Worm (Caenorhabditis elegans) whole organism, L4 larva: ENCODE results near the gene T06D8.10.

Experiments
- R02D3.7 ChIP-seq: fragments of 150-350 bp; sonication (generic microtip); optimal IDR thresholded peaks from 3 replicates; lab custom pipeline; 2014; ENCODE audit warnings: missing biosample characterization, missing genetic modification characterization
- T20F7.1 ChIP-seq: fragments of 200-800 bp; sonication (Bioruptor generic); optimal IDR thresholded peaks from 2 replicates; lab custom pipeline; 2018; ENCODE audit warnings: mild to moderate bottlenecking, missing genetic modification characterization, missing compliant biosample characterization
- T26A8.4 ChIP-seq: fragments of 200-800 bp; sonication (Bioruptor generic); IDR thresholded peaks from 2 replicates; pipeline ENCODE4 v1.3.6; 2022; ENCODE audit warnings: missing genetic modification characterization, missing compliant biosample characterization
- Y105C5A.15 ChIP-seq: fragments of 200-800 bp; sonication (Bioruptor generic); IDR thresholded peaks from 2 replicates; pipeline ENCODE4 v1.3.6; 2022; ENCODE audit warnings: missing genetic modification characterization, missing compliant biosample characterization
- aha-1 ChIP-seq: fragments of 150-350 bp; peaks from one replicate; lab custom pipeline; 2014; ENCODE audit warnings: missing biosample characterization, missing genetic modification characterization
- aly-2 ChIP-seq: sonication (generic microtip); optimal IDR thresholded peaks from 2 replicates; lab custom pipeline; 2018; ENCODE audit warnings: missing biosample characterization, missing genetic modification characterization
- attf-4 ChIP-seq: sonication (generic microtip); optimal IDR thresholded peaks from 3 replicates; lab custom pipeline; 2017; ENCODE audit warnings: missing biosample characterization, missing genetic modification characterization
- ceh-28 ChIP-seq: fragments of 150-350 bp; optimal IDR thresholded peaks from 2 replicates; lab custom pipeline; 2014; ENCODE audit warnings: missing biosample characterization, missing genetic modification reagents, missing genetic modification characterization
- ceh-32 ChIP-seq: sonication (generic microtip); optimal IDR thresholded peaks from 2 replicates; lab custom pipeline; 2016; ENCODE audit warnings: mild to moderate bottlenecking, missing genetic modification characterization, missing compliant biosample characterization; ENCODE audit not compliant: poor library complexity
- ceh-82 ChIP-seq: sonication (generic microtip); optimal IDR thresholded peaks from 2 replicates; lab custom pipeline; 2017; ENCODE audit warnings: missing biosample characterization, missing genetic modification characterization
- cey-2 ChIP-seq: sonication (generic microtip); optimal IDR thresholded peaks from 3 replicates; lab custom pipeline; 2017; ENCODE audit warnings: missing genetic modification characterization, mild to moderate bottlenecking, missing compliant biosample characterization, antibody characterized with exemption, borderline replicate concordance; ENCODE audit not compliant: insufficient read depth
- daf-12 ChIP-seq: fragments of 150-350 bp; optimal IDR thresholded peaks from 2 replicates; lab custom pipeline; 2014; ENCODE audit warnings: missing biosample characterization, missing genetic modification reagents, missing genetic modification characterization
- daf-16 ChIP-seq, 3 experiments: sonication (generic microtip); optimal IDR thresholded peaks; 2 replicates each; lab custom pipeline; 2016 to 2017; ENCODE audit warnings: missing genetic modification characterization in 3 of 3, missing genetic modification reagents in 3 of 3, mild to moderate bottlenecking in 2 of 3, missing compliant biosample characterization in 2 of 3, missing biosample characterization in 1 of 3, moderate library complexity in 1 of 3
- daf-8 ChIP-seq: fragments of 200-800 bp; sonication (Bioruptor generic); IDR thresholded peaks from 2 replicates; pipeline ENCODE4 v1.3.6; 2022; ENCODE audit warnings: missing genetic modification characterization, missing compliant biosample characterization
- dmd-6 ChIP-seq: fragments of 200-800 bp; sonication (Bioruptor generic); IDR thresholded peaks from 2 replicates; pipeline ENCODE4 v1.3.6; 2022; ENCODE audit warnings: missing genetic modification reagents, missing genetic modification characterization, missing compliant biosample characterization
- dmd-8 ChIP-seq: fragments of 200-800 bp; sonication (Bioruptor generic); IDR thresholded peaks from 2 replicates; pipeline ENCODE4 v1.3.6; 2022; ENCODE audit warnings: missing genetic modification characterization, missing compliant biosample characterization
- dpl-1 ChIP-seq: fragments of 150-350 bp; optimal IDR thresholded peaks from 2 replicates; lab custom pipeline; 2014; ENCODE audit warnings: missing biosample characterization, missing genetic modification reagents, missing genetic modification characterization
- egl-27 ChIP-seq: sonication (generic microtip); optimal IDR thresholded peaks from 3 replicates; lab custom pipeline; 2017; ENCODE audit warnings: missing biosample characterization, missing genetic modification reagents, missing genetic modification characterization
- egl-43 ChIP-seq: fragments of 200-800 bp; sonication (Bioruptor generic); IDR thresholded peaks from 2 replicates; pipeline ENCODE4 v1.3.6; 2022; ENCODE audit warnings: missing genetic modification reagents, missing genetic modification characterization, missing compliant biosample characterization
- hlh-11 ChIP-seq: fragments of 200-800 bp; sonication (Bioruptor generic); optimal IDR thresholded peaks from 2 replicates; lab custom pipeline; 2018; ENCODE audit warnings: mild to moderate bottlenecking, missing genetic modification characterization, missing compliant biosample characterization
- lin-13 ChIP-seq: fragments of 150-350 bp; optimal IDR thresholded peaks from 2 replicates; lab custom pipeline; 2014; ENCODE audit warnings: missing biosample characterization, missing genetic modification reagents, missing genetic modification characterization
- madf-9 ChIP-seq: fragments of 200-800 bp; sonication (Bioruptor generic); conservative IDR thresholded peaks from 2 replicates; pipeline ENCODE4 v1.3.6; 2022; ENCODE audit warnings: missing genetic modification reagents, missing genetic modification characterization, missing compliant biosample characterization
- mep-1 ChIP-seq: fragments of 150-350 bp; sonication (generic microtip); optimal IDR thresholded peaks from 3 replicates; lab custom pipeline; 2014; ENCODE audit warnings: missing biosample characterization, missing genetic modification characterization
- nhr-11 ChIP-seq: fragments of 150-350 bp; optimal IDR thresholded peaks from 2 replicates; lab custom pipeline; 2014; ENCODE audit warnings: missing biosample characterization, missing genetic modification characterization
- nhr-42 ChIP-seq: fragments of 200-800 bp; sonication (Bioruptor generic); IDR thresholded peaks from 2 replicates; pipeline ENCODE4 v1.3.6; 2022; ENCODE audit warnings: missing genetic modification characterization, missing compliant biosample characterization
- nhr-77 ChIP-seq: fragments of 150-350 bp; optimal IDR thresholded peaks from 2 replicates; lab custom pipeline; 2014; ENCODE audit warnings: missing biosample characterization, missing genetic modification characterization
- pha-4 ChIP-seq, 2 experiments: fragments of 150-350 bp in 1 of 2; fragments of 200-800 bp in 1 of 2; sonication (Bioruptor generic) in 1 of 2; IDR thresholded peaks in 1 of 2; optimal IDR thresholded peaks in 1 of 2; 2 replicates each; pipeline versions ENCODE4 v1.3.6 to Lab custom; 2014 to 2022; ENCODE audit warnings: missing genetic modification characterization in 2 of 2, missing genetic modification reagents in 2 of 2, missing biosample characterization in 1 of 2, missing compliant biosample characterization in 1 of 2
- pqm-1 ChIP-seq: sonication (generic microtip); optimal IDR thresholded peaks from 2 replicates; lab custom pipeline; 2017; ENCODE audit warnings: missing biosample characterization, missing genetic modification characterization
- rbr-2 ChIP-seq: sonication (generic microtip); optimal IDR thresholded peaks from 2 replicates; lab custom pipeline; 2016; ENCODE audit warnings: missing genotype, missing genetic modification characterization, missing compliant biosample characterization
- sdz-12 ChIP-seq: fragments of 200-800 bp; sonication (Bioruptor generic); optimal IDR thresholded peaks from 2 replicates; lab custom pipeline; 2018; ENCODE audit warnings: mild to moderate bottlenecking, missing genetic modification characterization, missing compliant biosample characterization
- snpc-4 ChIP-seq: fragments of 150-350 bp; optimal IDR thresholded peaks from 2 replicates; lab custom pipeline; 2014; ENCODE audit warnings: missing biosample characterization, missing genetic modification characterization
- spr-1 ChIP-seq: sonication (generic microtip); optimal IDR thresholded peaks from 2 replicates; lab custom pipeline; 2016; ENCODE audit warnings: mild to moderate bottlenecking, missing genetic modification characterization, missing compliant biosample characterization
- spr-3 ChIP-seq: fragments of 200-800 bp; sonication (Bioruptor generic); optimal IDR thresholded peaks from 2 replicates; lab custom pipeline; 2018; ENCODE audit warnings: mild to moderate bottlenecking, missing genetic modification characterization, missing compliant biosample characterization
- tra-1 ChIP-seq: fragments of 200-800 bp; sonication (Bioruptor generic); IDR thresholded peaks from 2 replicates; pipeline ENCODE4 v1.3.6; 2022; ENCODE audit warnings: missing genetic modification reagents, missing genetic modification characterization, missing compliant biosample characterization
- unc-130 ChIP-seq: sonication (generic microtip); optimal IDR thresholded peaks from 2 replicates; lab custom pipeline; 2016; ENCODE audit warnings: missing genetic modification reagents, missing genetic modification characterization, missing compliant biosample characterization
- unc-62 ChIP-seq, 3 experiments: fragments of 150-350 bp in 1 of 3; sonication (generic microtip); optimal IDR thresholded peaks in 2 of 3; peaks in 1 of 3; 1 replicate in 1 of 3; 2 replicates in 2 of 3; lab custom pipeline; 2014 to 2017; ENCODE audit warnings: missing biosample characterization in 3 of 3, missing genetic modification characterization in 3 of 3, missing genetic modification reagents in 3 of 3, missing genotype in 1 of 3
- zag-1 ChIP-seq: fragments of 150-350 bp; optimal IDR thresholded peaks from 2 replicates; lab custom pipeline; 2014; ENCODE audit warnings: missing biosample characterization, missing genetic modification characterization
- zfp-2 ChIP-seq: sonication (generic microtip); optimal IDR thresholded peaks from 2 replicates; lab custom pipeline; 2016; ENCODE audit warnings: mild to moderate bottlenecking, missing genetic modification characterization, missing compliant biosample characterization
- ztf-7 ChIP-seq: fragments of 150-350 bp; optimal IDR thresholded peaks from 2 replicates; lab custom pipeline; 2014; ENCODE audit warnings: missing biosample characterization, missing genetic modification characterization

Gene T06D8.10

ce11 chrII:11259766-11260165 lies 12.5 kb upstream of the T06D8.10 start:
- no peak for TF ChIP-seq ceh-82 (tag; lab: Kevin White, UChicago)
- TF ChIP-seq T26A8.4 (GFP tag; lab: Robert Waterston, UW) = no peak
- TF ChIP-seq nhr-77 (tag; lab: Kevin White, UChicago) = no peak
- 0 out of 2 replicates have a peak, but pooled peaks have one; percentile 2 for TF ChIP-seq dmd-8
- TF ChIP-seq tra-1 (GFP tag; lab: Robert Waterston, UW) = no peak
- TF ChIP-seq pqm-1 (tag; lab: Kevin White, UChicago) = no peak
- no peak for TF ChIP-seq Y105C5A.15 (GFP tag; lab: Robert Waterston, UW)
- no peak for TF ChIP-seq egl-27 (tag; lab: Kevin White, UChicago)
- TF ChIP-seq unc-130 (GFP tag; lab: Kevin White, UChicago) = peak; percentile 9
- no peak for TF ChIP-seq ztf-7
- TF ChIP-seq spr-1 (tag; lab: Kevin White, UChicago) = no peak
- no peak for TF ChIP-seq zfp-2 (tag; lab: Kevin White, UChicago)
- TF ChIP-seq daf-12 (tag; lab: Kevin White, UChicago) = no peak
- no peak for TF ChIP-seq aly-2 (tag; lab: Kevin White, UChicago)
- no peak for TF ChIP-seq lin-13
- no peak for TF ChIP-seq ceh-28 (tag; lab: Kevin White, UChicago)
- TF ChIP-seq cey-2 (tag; lab: Kevin White, UChicago) = no peak
- no peak for TF ChIP-seq daf-16 (GFP tag; optimal IDR thresholded peaks at IDR 0.05; lab: Kevin White, UChicago)
- TF ChIP-seq daf-16 (tag; optimal IDR thresholded peaks at IDR 0.05; lab: Kevin White, UChicago) = no peak
- no peak for TF ChIP-seq sdz-12 (GFP tag; lab: Kevin White, UChicago)
- no peak for TF ChIP-seq snpc-4
- no peak for TF ChIP-seq pha-4 (GFP tag; IDR thresholded peaks at IDR 0.05; lab: Robert Waterston, UW)
- TF ChIP-seq pha-4 (tag; optimal IDR thresholded peaks at IDR 0.05; lab: Kevin White, UChicago) = no peak
- no peak for TF ChIP-seq zag-1
- TF ChIP-seq egl-43 = peak; percentile 33; the same call in 1 of the 2 replicates
- no peak for TF ChIP-seq madf-9 (GFP tag; lab: Robert Waterston, UW)
- no peak for TF ChIP-seq daf-8
- TF ChIP-seq, all 104 proteins: peak for 3

- TF ChIP-seq egl-27 (tag; lab: Kevin White, UChicago) (no peak), mep-1 (tag; lab: Kevin White, UChicago) (no peak), dpl-1 (GFP tag; lab: Kevin White, UChicago) (no peak), rbr-2 (tag; lab: Kevin White, UChicago) (no peak), nhr-11 (no peak), attf-4 (no peak), spr-1 (tag; lab: Kevin White, UChicago) (no peak), ceh-32 (tag; lab: Kevin White, UChicago) (no peak), snpc-4 (no peak), aha-1 (no peak), nhr-42 (no peak), unc-130 (GFP tag; lab: Kevin White, UChicago) (no peak), hlh-11 (tag; lab: Kevin White, UChicago) (no peak), ceh-28 (tag; lab: Kevin White, UChicago) (no peak), R02D3.7 (tag; lab: Kevin White, UChicago) (no peak), T20F7.1 (GFP tag; lab: Kevin White, UChicago) (no peak), tra-1 (GFP tag; lab: Robert Waterston, UW) (no peak), spr-3 (GFP tag; lab: Kevin White, UChicago) (no peak)
These were observed 8.2 kb upstream of the T06D8.10 start, which contains the start of gene T05B9.2 for ce11 chrII:11255536-11255935. TSS of gene T05B9.2 (plus strand) at chrII:11255836.

- TF ChIP-seq dmd-6 (GFP tag; lab: Robert Waterston, UW) (no peak), unc-62 (GFP tag; optimal IDR thresholded peaks at IDR 0.05 in 1 of 2; lab: Kevin White, UChicago) (peak in 1 of 2 experiments; percentile 85), unc-62 (tag; optimal IDR thresholded peaks at IDR 0.05; lab: Kevin White, UChicago) (no peak)
These were observed 808 bp downstream of the T06D8.10 start for ce11 chrII:11246506-11246905.
